ENCODE assay signal across 1 fruit fly cellular context in the genomic region with DNA sequence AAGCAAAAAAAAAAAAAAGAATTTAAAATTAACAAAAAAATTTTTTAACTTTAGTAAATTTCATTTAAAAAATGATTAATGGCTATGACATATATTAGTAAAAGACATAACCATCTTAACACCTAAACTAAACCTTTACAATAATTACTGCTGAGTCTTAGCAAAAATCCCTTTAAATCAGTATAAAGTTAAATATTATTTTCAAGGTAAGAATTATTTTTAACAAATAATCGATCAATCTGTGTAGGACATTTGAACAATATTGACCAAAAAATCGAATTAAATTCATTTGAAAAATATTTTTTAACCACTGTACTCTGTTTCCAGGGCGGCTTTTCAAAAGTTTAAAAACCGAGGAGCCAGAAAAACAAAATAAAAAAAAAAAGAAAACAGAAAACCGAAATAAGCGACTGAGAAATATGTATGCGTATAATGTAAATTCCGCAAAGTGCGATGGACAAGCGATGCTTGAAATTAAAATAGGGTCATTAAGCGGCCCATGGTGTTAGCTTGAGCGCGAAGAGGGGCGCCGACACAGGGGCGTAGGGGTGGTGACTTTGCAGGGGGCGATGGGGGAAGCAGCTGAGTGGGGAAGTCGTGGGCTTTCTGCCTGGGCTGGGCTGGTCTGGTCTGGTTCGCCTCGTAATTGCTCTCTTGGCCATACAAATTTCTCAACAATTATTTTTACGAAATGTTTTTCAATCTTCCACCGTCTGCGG.
TF ChIP-seq lines count a peak whose summit lies in the region.

No protein-coding gene starts in this region.

TF ChIP-seq in whole organism, embryonic, 481 proteins besides CTCF, POLR2A, EP300 and RAD21 (continued from another document):
- no peak for TF ChIP-seq Opbp (GFP tag; IDR thresholded peaks at IDR 0.05; lab: Robert Waterston, UW; ENCODE audit: partially characterized antibody)
- TF ChIP-seq CG12391 (tag; optimal IDR thresholded peaks at IDR 0.05; lab: Kevin White, UChicago): peak; percentile 33
- TF ChIP-seq Dp (GFP tag; optimal IDR thresholded peaks at IDR 0.05; lab: Kevin White, UChicago): no peak
- peak; percentile 9 for TF ChIP-seq CG17359 (tag; optimal IDR thresholded peaks at IDR 0.05; lab: Kevin White, UChicago)
- TF ChIP-seq CG6765 (GFP tag; optimal IDR thresholded peaks at IDR 0.05; lab: Kevin White, UChicago): no peak
- TF ChIP-seq crol (GFP tag; IDR thresholded peaks at IDR 0.05; lab: Robert Waterston, UW): peak; percentile 92
- TF ChIP-seq Blimp-1 (GFP tag; optimal IDR thresholded peaks at IDR 0.05; lab: Kevin White, UChicago): peak; percentile 46
- no peak for TF ChIP-seq CG4328 (GFP tag; optimal IDR thresholded peaks at IDR 0.05; lab: Kevin White, UChicago)
- TF ChIP-seq ac (GFP tag; optimal IDR thresholded peaks at IDR 0.05; lab: Kevin White, UChicago): no peak
- peak; percentile 60; the same call in 1 of the 2 replicates for TF ChIP-seq CG31441 (GFP tag; IDR thresholded peaks at IDR 0.05; lab: Robert Waterston, UW)
- TF ChIP-seq ab (GFP tag; optimal IDR thresholded peaks at IDR 0.05; lab: Kevin White, UChicago): no peak
- no peak for TF ChIP-seq Dip2 (GFP tag; IDR thresholded peaks at IDR 0.05; lab: Robert Waterston, UW)
- TF ChIP-seq dmrt99B (tag; optimal IDR thresholded peaks at IDR 0.05; lab: Kevin White, UChicago): peak; percentile 80
- peak; percentile 54 for TF ChIP-seq CG13424 (tag; optimal IDR thresholded peaks at IDR 0.05; lab: Kevin White, UChicago)
- peak; percentile 61 for TF ChIP-seq CG18262 (tag; optimal IDR thresholded peaks at IDR 0.05; lab: Kevin White, UChicago)
- TF ChIP-seq Meics (GFP tag; optimal IDR thresholded peaks at IDR 0.05; lab: Kevin White, UChicago): peak; percentile 22
- peak; percentile 17 for TF ChIP-seq tio (GFP tag; optimal IDR thresholded peaks at IDR 0.05; lab: Kevin White, UChicago)
- peak; percentile 61 for TF ChIP-seq CG15269 (tag; optimal IDR thresholded peaks at IDR 0.05; lab: Kevin White, UChicago)
- TF ChIP-seq CG18619 (GFP tag; optimal IDR thresholded peaks at IDR 0.05; lab: Kevin White, UChicago): peak; percentile 23
- no peak for TF ChIP-seq hth (optimal IDR thresholded peaks at IDR 0.05; lab: Kevin White, UChicago)
- TF ChIP-seq Nf-YC (tag; optimal IDR thresholded peaks at IDR 0.05; lab: Kevin White, UChicago): no peak
- TF ChIP-seq hb (GFP tag; IDR thresholded peaks at IDR 0.05; lab: Robert Waterston, UW; ENCODE audit: partially characterized antibody): no peak
- TF ChIP-seq corto (GFP tag; optimal IDR thresholded peaks at IDR 0.05; lab: Kevin White, UChicago): peak; percentile 13
- TF ChIP-seq dysf (GFP tag; IDR thresholded peaks at IDR 0.05; lab: Robert Waterston, UW): peak; percentile 47; the same call in 2 of the 3 replicates
- peak in 1 of 2 experiments; percentile 5 for TF ChIP-seq dpn (GFP tag; optimal IDR thresholded peaks at IDR 0.05; lab: Kevin White, UChicago)
- TF ChIP-seq kah (GFP tag; optimal IDR thresholded peaks at IDR 0.05; lab: Kevin White, UChicago): no peak
- TF ChIP-seq CG17361 (GFP tag; IDR thresholded peaks at IDR 0.05; lab: Robert Waterston, UW): peak; percentile 75
- TF ChIP-seq Deaf1 (tag; optimal IDR thresholded peaks at IDR 0.05; lab: Kevin White, UChicago): peak; percentile 0
- TF ChIP-seq Dref (GFP tag; IDR thresholded peaks at IDR 0.05; lab: Robert Waterston, UW): 0 out of 2 replicates have a peak, but pooled peaks have one; percentile 7
- TF ChIP-seq vvl (GFP tag; IDR thresholded peaks at IDR 0.05; lab: Robert Waterston, UW): 0 out of 2 replicates have a peak, but pooled peaks have one; percentile 8
- TF ChIP-seq Hmr (GFP tag; optimal IDR thresholded peaks at IDR 0.05; lab: Kevin White, UChicago): peak; percentile 13
- peak; percentile 58 for TF ChIP-seq CoRest (tag; optimal IDR thresholded peaks at IDR 0.05; lab: Kevin White, UChicago)
- TF ChIP-seq CG8924 (tag; optimal IDR thresholded peaks at IDR 0.05; lab: Kevin White, UChicago): peak; percentile 39
- TF ChIP-seq Nf-YB (GFP tag; optimal IDR thresholded peaks at IDR 0.05; lab: Kevin White, UChicago): no peak
- peak; percentile 50 for TF ChIP-seq grau (tag; optimal IDR thresholded peaks at IDR 0.05; lab: Kevin White, UChicago)
- TF ChIP-seq CG14441 (GFP tag; IDR thresholded peaks at IDR 0.05; lab: Robert Waterston, UW): peak; percentile 41
- TF ChIP-seq E2f1 (GFP tag; IDR thresholded peaks at IDR 0.05; lab: Robert Waterston, UW): peak; percentile 29; the same call in 1 of the 2 replicates
- 0 out of 3 replicates have a peak, but pooled peaks have one; percentile 20 for TF ChIP-seq ci (GFP tag; IDR thresholded peaks at IDR 0.05; lab: Robert Waterston, UW)
- TF ChIP-seq Ptx1 (GFP tag; IDR thresholded peaks at IDR 0.05; lab: Robert Waterston, UW): peak; percentile 46
- peak; percentile 40 for TF ChIP-seq kay (GFP tag; optimal IDR thresholded peaks at IDR 0.05; lab: Kevin White, UChicago)
- no peak for TF ChIP-seq pan (optimal IDR thresholded peaks at IDR 0.05; lab: Kevin White, UChicago)
- peak in 1 of 2 experiments; percentile 19 for TF ChIP-seq pan (GFP tag; optimal IDR thresholded peaks at IDR 0.05 in 1 of 2, IDR thresholded peaks at IDR 0.05 in 1 of 2)
- TF ChIP-seq GATAe (GFP tag; conservative IDR thresholded peaks at IDR 0.05; lab: Robert Waterston, UW): no peak
- TF ChIP-seq unpg (GFP tag; optimal IDR thresholded peaks at IDR 0.05; lab: Kevin White, UChicago): peak; percentile 31
- no peak for TF ChIP-seq schlank (tag; optimal IDR thresholded peaks at IDR 0.05; lab: Kevin White, UChicago)
- no peak for TF ChIP-seq odd (GFP tag; optimal IDR thresholded peaks at IDR 0.05; lab: Kevin White, UChicago)
- no peak for TF ChIP-seq Fer3 (tag; optimal IDR thresholded peaks at IDR 0.05; lab: Kevin White, UChicago)
- no peak for TF ChIP-seq Fer2 (tag; optimal IDR thresholded peaks at IDR 0.05; lab: Kevin White, UChicago)
- no peak for TF ChIP-seq CG13624 (GFP tag; optimal IDR thresholded peaks at IDR 0.05; lab: Kevin White, UChicago)
- peak; percentile 9 for TF ChIP-seq CG10267 (tag; optimal IDR thresholded peaks at IDR 0.05; lab: Kevin White, UChicago)
- peak; percentile 70 for TF ChIP-seq Sox100B (GFP tag; optimal IDR thresholded peaks at IDR 0.05; lab: Kevin White, UChicago)
- TF ChIP-seq prd (optimal IDR thresholded peaks at IDR 0.05; lab: Kevin White, UChicago): no peak
- 0 out of 3 replicates have a peak, but pooled peaks have one; percentile 13 for TF ChIP-seq prd (GFP tag; IDR thresholded peaks at IDR 0.05; lab: Robert Waterston, UW)
- no peak for TF ChIP-seq Hmx (GFP tag; optimal IDR thresholded peaks at IDR 0.05; lab: Kevin White, UChicago)
- 0 out of 2 replicates have a peak, but pooled peaks have one; percentile 5 for TF ChIP-seq sob (GFP tag; IDR thresholded peaks at IDR 0.05; lab: Robert Waterston, UW)
- TF ChIP-seq Optix (GFP tag; IDR thresholded peaks at IDR 0.05; lab: Robert Waterston, UW): no peak
- peak; percentile 23 for TF ChIP-seq D19A (tag; optimal IDR thresholded peaks at IDR 0.05; lab: Kevin White, UChicago)
- TF ChIP-seq Drgx (GFP tag; IDR thresholded peaks at IDR 0.05; lab: Robert Waterston, UW): peak; percentile 14; the same call in 1 of the 2 replicates
- peak; percentile 33; the same call in 1 of the 2 replicates for TF ChIP-seq lmd (GFP tag; IDR thresholded peaks at IDR 0.05; lab: Robert Waterston, UW)
- TF ChIP-seq CG32532 (GFP tag; IDR thresholded peaks at IDR 0.05; lab: Robert Waterston, UW): peak; percentile 17; the same call in 1 of the 2 replicates
- 0 out of 2 replicates have a peak, but pooled peaks have one; percentile 13 for TF ChIP-seq gt (GFP tag; IDR thresholded peaks at IDR 0.05; lab: Robert Waterston, UW)
- peak; percentile 26 for TF ChIP-seq CG10979 (tag; optimal IDR thresholded peaks at IDR 0.05; lab: Kevin White, UChicago)
- TF ChIP-seq sna (GFP tag; IDR thresholded peaks at IDR 0.05; lab: Robert Waterston, UW; ENCODE audit: partially characterized antibody): no peak
- peak; percentile 10 for TF ChIP-seq tap (tag; optimal IDR thresholded peaks at IDR 0.05; lab: Kevin White, UChicago)
- peak; percentile 10; the same call in 1 of the 2 replicates for TF ChIP-seq Atf6 (GFP tag; IDR thresholded peaks at IDR 0.05; lab: Robert Waterston, UW)
- TF ChIP-seq grn (GFP tag; optimal IDR thresholded peaks at IDR 0.05; lab: Kevin White, UChicago): no peak
